Worm (Caenorhabditis elegans) whole organism, L4 larva: ENCODE results near the gene ubq-2.

Experiments used
- D1046.2 ChIP-seq: fragments of 200-800 bp; sonication (Bioruptor generic); IDR thresholded peaks from 2 replicates; pipeline ENCODE4 v1.3.6; 2022; ENCODE audit warnings: missing genetic modification characterization, missing compliant biosample characterization
- F10B5.3 ChIP-seq: sonication (generic microtip); optimal IDR thresholded peaks from 2 replicates; lab custom pipeline; 2016; ENCODE audit warnings: mild to moderate bottlenecking, missing genetic modification characterization, missing compliant biosample characterization
- F26F4.8 ChIP-seq: fragments of 200-800 bp; sonication (Bioruptor generic); conservative IDR thresholded peaks from 2 replicates; pipeline ENCODE4 v1.3.6; 2022; ENCODE audit warnings: missing genetic modification characterization, missing compliant biosample characterization
- F44E2.7 ChIP-seq: fragments of 200-800 bp; sonication (Bioruptor generic); IDR thresholded peaks from 2 replicates; pipeline ENCODE4 v2.1.2; 2022; ENCODE audit warnings: missing genetic modification characterization, missing compliant biosample characterization
- F49E8.2 ChIP-seq: sonication (generic microtip); optimal IDR thresholded peaks from 2 replicates; lab custom pipeline; 2016; ENCODE audit warnings: missing compliant biosample characterization, mild to moderate bottlenecking, missing genetic modification characterization, borderline replicate concordance
- Y105C5A.15 ChIP-seq: fragments of 200-800 bp; sonication (Bioruptor generic); IDR thresholded peaks from 2 replicates; pipeline ENCODE4 v1.3.6; 2022; ENCODE audit warnings: missing genetic modification characterization, missing compliant biosample characterization
- Y75B8A.6 ChIP-seq: fragments of 200-800 bp; sonication (Bioruptor generic); IDR thresholded peaks from 2 replicates; pipeline ENCODE4 v1.3.6; 2022; ENCODE audit warnings: missing genetic modification reagents, missing genetic modification characterization, missing compliant biosample characterization
- ZK546.5 ChIP-seq, 2 experiments: sonication (generic microtip); optimal IDR thresholded peaks; 2 replicates each; lab custom pipeline; 2017; ENCODE audit warnings: missing biosample characterization in 2 of 2, missing genetic modification characterization in 2 of 2
- aha-1 ChIP-seq: fragments of 150-350 bp; peaks from one replicate; lab custom pipeline; 2014; ENCODE audit warnings: missing biosample characterization, missing genetic modification characterization
- aly-2 ChIP-seq: sonication (generic microtip); optimal IDR thresholded peaks from 2 replicates; lab custom pipeline; 2018; ENCODE audit warnings: missing biosample characterization, missing genetic modification characterization
- ceh-20 ChIP-seq: fragments of 200-800 bp; sonication (Bioruptor generic); IDR thresholded peaks from 2 replicates; pipeline ENCODE4 v1.3.6; 2022; ENCODE audit warnings: missing genetic modification reagents, missing genetic modification characterization, missing compliant biosample characterization
- ceh-28 ChIP-seq: fragments of 150-350 bp; optimal IDR thresholded peaks from 2 replicates; lab custom pipeline; 2014; ENCODE audit warnings: missing biosample characterization, missing genetic modification reagents, missing genetic modification characterization
- ceh-32 ChIP-seq: sonication (generic microtip); optimal IDR thresholded peaks from 2 replicates; lab custom pipeline; 2016; ENCODE audit warnings: mild to moderate bottlenecking, missing genetic modification characterization, missing compliant biosample characterization; ENCODE audit not compliant: poor library complexity
- ceh-82 ChIP-seq: sonication (generic microtip); optimal IDR thresholded peaks from 2 replicates; lab custom pipeline; 2017; ENCODE audit warnings: missing biosample characterization, missing genetic modification characterization
- ces-1 ChIP-seq: fragments of 150-350 bp; sonication (generic microtip); optimal IDR thresholded peaks from 4 replicates; lab custom pipeline; 2014; ENCODE audit warnings: missing biosample characterization, missing genetic modification reagents, missing genetic modification characterization
- cey-2 ChIP-seq: sonication (generic microtip); optimal IDR thresholded peaks from 3 replicates; lab custom pipeline; 2017; ENCODE audit warnings: missing genetic modification characterization, mild to moderate bottlenecking, missing compliant biosample characterization, antibody characterized with exemption, borderline replicate concordance; ENCODE audit not compliant: insufficient read depth
- ctbp-1 ChIP-seq: fragments of 200-800 bp; sonication (Bioruptor generic); IDR thresholded peaks from 2 replicates; pipeline ENCODE4 v1.3.6; 2022; ENCODE audit warnings: missing genetic modification reagents, missing genetic modification characterization, missing compliant biosample characterization
- daf-8 ChIP-seq: fragments of 200-800 bp; sonication (Bioruptor generic); IDR thresholded peaks from 2 replicates; pipeline ENCODE4 v1.3.6; 2022; ENCODE audit warnings: missing genetic modification characterization, missing compliant biosample characterization
- dmd-6 ChIP-seq: fragments of 200-800 bp; sonication (Bioruptor generic); IDR thresholded peaks from 2 replicates; pipeline ENCODE4 v1.3.6; 2022; ENCODE audit warnings: missing genetic modification reagents, missing genetic modification characterization, missing compliant biosample characterization
- dmd-9 ChIP-seq: fragments of 200-800 bp; sonication (Bioruptor generic); IDR thresholded peaks from 2 replicates; pipeline ENCODE4 v1.3.6; 2022; ENCODE audit warnings: missing genetic modification reagents, missing genetic modification characterization, missing compliant biosample characterization
- dpl-1 ChIP-seq: fragments of 150-350 bp; optimal IDR thresholded peaks from 2 replicates; lab custom pipeline; 2014; ENCODE audit warnings: missing biosample characterization, missing genetic modification reagents, missing genetic modification characterization
- duxl-1 ChIP-seq: sonication (generic microtip); optimal IDR thresholded peaks from 2 replicates; lab custom pipeline; 2016; ENCODE audit warnings: mild to moderate bottlenecking, missing genetic modification characterization, moderate library complexity, missing compliant biosample characterization; ENCODE audit not compliant: poor library complexity
- egl-43 ChIP-seq: fragments of 200-800 bp; sonication (Bioruptor generic); IDR thresholded peaks from 2 replicates; pipeline ENCODE4 v1.3.6; 2022; ENCODE audit warnings: missing genetic modification reagents, missing genetic modification characterization, missing compliant biosample characterization
- fos-1 ChIP-seq: fragments of 150-350 bp; optimal IDR thresholded peaks from 2 replicates; lab custom pipeline; 2014; ENCODE audit warnings: missing biosample characterization, missing genetic modification characterization
- hlh-11 ChIP-seq: fragments of 200-800 bp; sonication (Bioruptor generic); optimal IDR thresholded peaks from 2 replicates; lab custom pipeline; 2018; ENCODE audit warnings: mild to moderate bottlenecking, missing genetic modification characterization, missing compliant biosample characterization
- hmg-1.1 ChIP-seq: fragments of 200-800 bp; sonication (Bioruptor generic); IDR thresholded peaks from 2 replicates; pipeline ENCODE4 v1.3.6; 2022; ENCODE audit warnings: missing genetic modification reagents, missing genetic modification characterization, missing compliant biosample characterization
- jun-1 ChIP-seq: fragments of 150-350 bp; optimal IDR thresholded peaks from 2 replicates; lab custom pipeline; 2014; ENCODE audit warnings: missing biosample characterization, missing genetic modification reagents, missing genetic modification characterization
- lin-13 ChIP-seq: fragments of 150-350 bp; optimal IDR thresholded peaks from 2 replicates; lab custom pipeline; 2014; ENCODE audit warnings: missing biosample characterization, missing genetic modification reagents, missing genetic modification characterization
- lin-15B ChIP-seq: fragments of 150-350 bp; sonication (generic microtip); optimal IDR thresholded peaks from 3 replicates; lab custom pipeline; 2014; ENCODE audit warnings: missing biosample characterization, missing genetic modification characterization
- madf-5 ChIP-seq, 2 experiments: fragments of 200-800 bp; sonication (Bioruptor generic); IDR thresholded peaks; 2 replicates each; pipeline ENCODE4 v1.3.6; 2022; ENCODE audit warnings: missing compliant biosample characterization in 2 of 2, missing genetic modification characterization in 2 of 2
- mdt-29 ChIP-seq: fragments of 200-800 bp; sonication (Bioruptor generic); IDR thresholded peaks from 2 replicates; pipeline ENCODE4 v1.3.6; 2022; ENCODE audit warnings: missing genetic modification reagents, missing genetic modification characterization, missing compliant biosample characterization
- mes-2 ChIP-seq: sonication (generic microtip); optimal IDR thresholded peaks from 2 replicates; lab custom pipeline; 2016; ENCODE audit warnings: missing genotype, mild to moderate bottlenecking, missing genetic modification characterization, missing compliant biosample characterization; ENCODE audit not compliant: poor library complexity, severe bottlenecking
- nhr-102 ChIP-seq: sonication (generic microtip); optimal IDR thresholded peaks from 2 replicates; lab custom pipeline; 2016; ENCODE audit warnings: mild to moderate bottlenecking, missing genetic modification characterization, moderate library complexity, missing compliant biosample characterization
- nhr-111 ChIP-seq: fragments of 200-800 bp; sonication (Bioruptor generic); optimal IDR thresholded peaks from 2 replicates; lab custom pipeline; 2018; ENCODE audit warnings: mild to moderate bottlenecking, missing genetic modification characterization, missing compliant biosample characterization
- nhr-42 ChIP-seq: fragments of 200-800 bp; sonication (Bioruptor generic); IDR thresholded peaks from 2 replicates; pipeline ENCODE4 v1.3.6; 2022; ENCODE audit warnings: missing genetic modification characterization, missing compliant biosample characterization
- nhr-48 ChIP-seq: sonication (generic microtip); optimal IDR thresholded peaks from 2 replicates; lab custom pipeline; 2016; ENCODE audit warnings: mild to moderate bottlenecking, missing genetic modification characterization, missing compliant biosample characterization
- nhr-6 ChIP-seq: fragments of 150-350 bp; optimal IDR thresholded peaks from 2 replicates; lab custom pipeline; 2014; ENCODE audit warnings: missing biosample characterization, missing genetic modification characterization
- pha-4 ChIP-seq, 2 experiments: fragments of 150-350 bp in 1 of 2; fragments of 200-800 bp in 1 of 2; sonication (Bioruptor generic) in 1 of 2; IDR thresholded peaks in 1 of 2; optimal IDR thresholded peaks in 1 of 2; 2 replicates each; pipeline versions ENCODE4 v1.3.6 to Lab custom; 2014 to 2022; ENCODE audit warnings: missing genetic modification characterization in 2 of 2, missing genetic modification reagents in 2 of 2, missing biosample characterization in 1 of 2, missing compliant biosample characterization in 1 of 2
- php-3 ChIP-seq: fragments of 200-800 bp; sonication (Bioruptor generic); IDR thresholded peaks from 2 replicates; pipeline ENCODE4 v1.3.6; 2022; ENCODE audit warnings: missing genetic modification reagents, missing genetic modification characterization, missing compliant biosample characterization
- rbr-2 ChIP-seq: sonication (generic microtip); optimal IDR thresholded peaks from 2 replicates; lab custom pipeline; 2016; ENCODE audit warnings: missing genotype, missing genetic modification characterization, missing compliant biosample characterization
- saeg-2 ChIP-seq: fragments of 200-800 bp; sonication (Bioruptor generic); IDR thresholded peaks from 2 replicates; pipeline ENCODE4 v1.3.6; 2022; ENCODE audit warnings: missing genetic modification reagents, missing genetic modification characterization, missing compliant biosample characterization
- skn-1 ChIP-seq: fragments of 150-350 bp; optimal IDR thresholded peaks from 2 replicates; lab custom pipeline; 2014; ENCODE audit warnings: missing biosample characterization, missing genetic modification characterization
- tag-97 ChIP-seq: fragments of 200-800 bp; sonication (Bioruptor generic); IDR thresholded peaks from 2 replicates; pipeline ENCODE4 v1.3.6; 2022; ENCODE audit warnings: missing genetic modification characterization, missing compliant biosample characterization
- unc-62 ChIP-seq, 3 experiments: fragments of 150-350 bp in 1 of 3; sonication (generic microtip); optimal IDR thresholded peaks in 2 of 3; peaks in 1 of 3; 1 replicate in 1 of 3; 2 replicates in 2 of 3; lab custom pipeline; 2014 to 2017; ENCODE audit warnings: missing biosample characterization in 3 of 3, missing genetic modification characterization in 3 of 3, missing genetic modification reagents in 3 of 3, missing genotype in 1 of 3
- zag-1 ChIP-seq: fragments of 150-350 bp; optimal IDR thresholded peaks from 2 replicates; lab custom pipeline; 2014; ENCODE audit warnings: missing biosample characterization, missing genetic modification characterization
- zfp-2 ChIP-seq: sonication (generic microtip); optimal IDR thresholded peaks from 2 replicates; lab custom pipeline; 2016; ENCODE audit warnings: mild to moderate bottlenecking, missing genetic modification characterization, missing compliant biosample characterization
- zfp-3 ChIP-seq: fragments of 200-800 bp; sonication (Bioruptor generic); conservative IDR thresholded peaks from 2 replicates; pipeline ENCODE4 v1.3.6; 2022; ENCODE audit warnings: missing genetic modification reagents, missing genetic modification characterization, missing compliant biosample characterization
- zip-11 ChIP-seq: fragments of 200-800 bp; sonication (Bioruptor generic); IDR thresholded peaks from 2 replicates; pipeline ENCODE4 v1.3.6; 2022; ENCODE audit warnings: missing genetic modification characterization, missing compliant biosample characterization
- ztf-7 ChIP-seq: fragments of 150-350 bp; optimal IDR thresholded peaks from 2 replicates; lab custom pipeline; 2014; ENCODE audit warnings: missing biosample characterization, missing genetic modification characterization

ubq-2 gene

ce11 chrIII:12978473-12979174, at the start of gene ubq-2, which contains the start of gene frg-1:
ubq-2 (minus strand) TSS chrIII:12978523.
frg-1 (plus strand) TSS chrIII:12979162.
- TF ChIP-seq nhr-102 (peak; percentile 77), zfp-2 (peak; percentile 43), ces-1 (GFP tag; lab: Kevin White, UChicago) (no peak), F10B5.3 (peak; percentile 2), cey-2 (tag; lab: Kevin White, UChicago) (no peak), ceh-32 (no peak), dmd-6 (peak; percentile 67), F26F4.8 (GFP tag; lab: Robert Waterston, UW) (no peak), ZK546.5 (tag; optimal IDR thresholded peaks at IDR 0.05; lab: Kevin White, UChicago) (peak in 1 of 2 experiments; percentile 19), ctbp-1 (GFP tag; lab: Robert Waterston, UW) (peak; percentile 74), D1046.2 (GFP tag; lab: Robert Waterston, UW) (no peak), hmg-1.1 (GFP tag; lab: Robert Waterston, UW) (peak; percentile 83), Y105C5A.15 (no peak), F49E8.2 (tag; lab: Kevin White, UChicago) (peak; percentile 76), skn-1 (tag; lab: Kevin White, UChicago) (no peak), egl-43 (GFP tag; lab: Robert Waterston, UW) (peak; percentile 51; the same call in 1 of the 2 replicates), nhr-48 (tag; lab: Kevin White, UChicago) (peak; percentile 1), php-3 (GFP tag; lab: Robert Waterston, UW) (no peak), F44E2.7 (GFP tag; lab: Robert Waterston, UW) (no peak), madf-5 (GFP tag; IDR thresholded peaks at IDR 0.05; lab: Robert Waterston, UW) (no peak), pha-4 (GFP tag; IDR thresholded peaks at IDR 0.05; lab: Robert Waterston, UW) (peak; percentile 64; the same call in 1 of the 2 replicates), pha-4 (tag; optimal IDR thresholded peaks at IDR 0.05; lab: Kevin White, UChicago) (no peak), lin-15B (tag; lab: Kevin White, UChicago) (no peak), ceh-20 (peak; percentile 76), hlh-11 (peak; percentile 77), mdt-29 (peak; percentile 57; the same call in 1 of the 2 replicates), dmd-9 (no peak), unc-62 (GFP tag; optimal IDR thresholded peaks at IDR 0.05 in 1 of 2; lab: Kevin White, UChicago) (peak in 1 of 2 experiments; percentile 57), unc-62 (tag; optimal IDR thresholded peaks at IDR 0.05; lab: Kevin White, UChicago) (no peak), Y75B8A.6 (no peak), lin-13 (peak; percentile 79), aly-2 (tag; lab: Kevin White, UChicago) (no peak), zip-11 (GFP tag; lab: Robert Waterston, UW) (no peak), ztf-7 (tag; lab: Kevin White, UChicago) (peak; percentile 79), jun-1 (tag; lab: Kevin White, UChicago) (no peak), zag-1 (tag; lab: Kevin White, UChicago) (no peak), saeg-2 (no peak), fos-1 (no peak), nhr-42 (GFP tag; lab: Robert Waterston, UW) (0 out of 2 replicates have a peak, but pooled peaks have one; percentile 38), aha-1 (tag; lab: Kevin White, UChicago) (peak; percentile 54), zfp-3 (GFP tag; lab: Robert Waterston, UW) (0 out of 2 replicates have a peak, but pooled peaks have one; percentile 21), duxl-1 (tag; lab: Kevin White, UChicago) (peak; percentile 58), nhr-6 (peak; percentile 53), daf-8 (GFP tag; lab: Robert Waterston, UW) (no peak), ceh-28 (no peak), ceh-82 (no peak), mes-2 (tag; lab: Kevin White, UChicago) (peak; percentile 93), tag-97 (GFP tag; lab: Robert Waterston, UW) (no peak), dpl-1 (peak; percentile 83), rbr-2 (tag; lab: Kevin White, UChicago) (peak; percentile 79), nhr-111 (no peak)
